Worm (Caenorhabditis elegans) whole organism, late embryonic: ENCODE results near the gene grl-21.

Experiments used
- ceh-22 ChIP-seq: sonication (generic microtip); optimal IDR thresholded peaks from 2 replicates; lab custom pipeline; 2017; ENCODE audit warnings: missing biosample characterization, missing genetic modification characterization
- ceh-48 ChIP-seq: sonication (generic microtip); optimal IDR thresholded peaks from 2 replicates; lab custom pipeline; 2016; ENCODE audit warnings: missing genetic modification characterization, inconsistent platforms, missing compliant biosample characterization
- hlh-30 ChIP-seq: sonication (generic microtip); optimal IDR thresholded peaks from 2 replicates; lab custom pipeline; 2017; ENCODE audit warnings: antibody characterized with exemption, missing genetic modification characterization, missing compliant biosample characterization; ENCODE audit not compliant: insufficient read depth

ce11 chrIV:10765053-10765452 is 27.8 kb downstream of the grl-21 start, which contains the start of gene T25B9.12:
- TF ChIP-seq hlh-30 (tag; lab: Kevin White, UChicago) = no peak
- TF ChIP-seq ceh-22 = no peak
- TF ChIP-seq ceh-48 (tag; lab: Kevin White, UChicago) = no peak
